Worm (Caenorhabditis elegans): ENCODE measurements around the gene mrpl-11.

The mrpl-11 gene

ce11 chrIII:8712968-8713367 lies 4.5 kb upstream of the mrpl-11 start:
- TF ChIP-seq nhr-2 (tag; optimal IDR thresholded peaks at IDR 0.05) (no peak), nhr-237 (tag; optimal IDR thresholded peaks at IDR 0.05) (no peak), ham-2 (GFP tag; optimal IDR thresholded peaks at IDR 0.05) (no peak), drap-1 (GFP tag; optimal IDR thresholded peaks at IDR 0.05) (no peak), pha-4 (tag; optimal IDR thresholded peaks at IDR 0.05) (no peak), cnd-1 (tag; optimal IDR thresholded peaks at IDR 0.05) (no peak), zip-8 (tag; optimal IDR thresholded peaks at IDR 0.05) (no peak), nhr-28 (tag; optimal IDR thresholded peaks at IDR 0.05) (no peak), elt-3 (tag; optimal IDR thresholded peaks at IDR 0.05) (no peak), lin-13 (tag; optimal IDR thresholded peaks at IDR 0.05) (no peak), unc-120 (tag; optimal IDR thresholded peaks at IDR 0.05; ENCODE audit: poor library complexity, severe bottlenecking) (no peak), ceh-43 (GFP tag; optimal IDR thresholded peaks at IDR 0.05) (no peak), bed-3 (GFP tag; optimal IDR thresholded peaks at IDR 0.05) (no peak), nhr-12 (tag; optimal IDR thresholded peaks at IDR 0.05) (no peak), ces-1 (GFP tag; optimal IDR thresholded peaks at IDR 0.05) (no peak), sem-2 (GFP tag; optimal IDR thresholded peaks at IDR 0.05) (no peak)

- no peak for TF ChIP-seq hlh-1 (tag; optimal IDR thresholded peaks at IDR 0.05)
- TF ChIP-seq M03D4.4 (tag; optimal IDR thresholded peaks at IDR 0.05): no peak
- no peak for TF ChIP-seq cnd-1 (tag; optimal IDR thresholded peaks at IDR 0.05)
- TF ChIP-seq sem-2 (GFP tag; optimal IDR thresholded peaks at IDR 0.05): no peak
- no peak for TF ChIP-seq tbx-8 (GFP tag; optimal IDR thresholded peaks at IDR 0.05)
These were observed 1.4 kb upstream of the mrpl-11 start, which contains the start of gene B0303.14 for ce11 chrIII:8716084-8716483. Gene B0303.14, minus strand, starts transcription at chrIII:8716184.

ce11 chrIII:8718592-8718991 lies 1.1 kb downstream of the mrpl-11 start:
- TF ChIP-seq nhr-76 (tag; optimal IDR thresholded peaks at IDR 0.05) (no peak), nhr-28 (tag; optimal IDR thresholded peaks at IDR 0.05) (no peak), sem-2 (GFP tag; optimal IDR thresholded peaks at IDR 0.05) (no peak), ceh-83 (GFP tag; optimal IDR thresholded peaks at IDR 0.05) (no peak), lin-13 (tag; optimal IDR thresholded peaks at IDR 0.05) (no peak), drap-1 (GFP tag; optimal IDR thresholded peaks at IDR 0.05) (no peak), tbx-8 (GFP tag; optimal IDR thresholded peaks at IDR 0.05) (no peak), mep-1 (tag; optimal IDR thresholded peaks at IDR 0.05) (no peak), unc-39 (tag; optimal IDR thresholded peaks at IDR 0.05) (no peak), unc-62 (GFP tag; optimal IDR thresholded peaks at IDR 0.05) (no peak), elt-1 (tag; optimal IDR thresholded peaks at IDR 0.05; ENCODE audit: borderline replicate concordance, insufficient read depth) (no peak), bed-3 (GFP tag; optimal IDR thresholded peaks at IDR 0.05) (no peak), ceh-43 (GFP tag; optimal IDR thresholded peaks at IDR 0.05) (no peak), blmp-1 (tag; optimal IDR thresholded peaks at IDR 0.05) (no peak), M03D4.4 (tag; optimal IDR thresholded peaks at IDR 0.05) (no peak), pha-4 (tag; optimal IDR thresholded peaks at IDR 0.05) (no peak), mab-5 (tag; optimal IDR thresholded peaks at IDR 0.05) (no peak), nhr-2 (tag; optimal IDR thresholded peaks at IDR 0.05) (no peak)

ce11 chrIII:8719105-8719504 lies 1.7 kb downstream of the mrpl-11 start:
- TF ChIP-seq ceh-39 (tag; optimal IDR thresholded peaks at IDR 0.05) (no peak), ceh-83 (GFP tag; optimal IDR thresholded peaks at IDR 0.05) (no peak), ceh-43 (GFP tag; optimal IDR thresholded peaks at IDR 0.05) (no peak), tbx-8 (GFP tag; optimal IDR thresholded peaks at IDR 0.05) (no peak), cnd-1 (tag; optimal IDR thresholded peaks at IDR 0.05) (no peak), M03D4.4 (tag; optimal IDR thresholded peaks at IDR 0.05) (no peak), lsy-2 (tag; optimal IDR thresholded peaks at IDR 0.05) (no peak), mab-5 (tag; optimal IDR thresholded peaks at IDR 0.05) (no peak), snpc-4 (tag; optimal IDR thresholded peaks at IDR 0.05) (no peak), blmp-1 (tag; optimal IDR thresholded peaks at IDR 0.05) (no peak), lin-32 (GFP tag; optimal IDR thresholded peaks at IDR 0.05) (no peak), mep-1 (tag; optimal IDR thresholded peaks at IDR 0.05) (no peak), sem-2 (GFP tag; optimal IDR thresholded peaks at IDR 0.05) (no peak), elt-1 (tag; optimal IDR thresholded peaks at IDR 0.05; ENCODE audit: borderline replicate concordance, insufficient read depth) (no peak), ces-1 (GFP tag; optimal IDR thresholded peaks at IDR 0.05) (no peak), unc-62 (GFP tag; optimal IDR thresholded peaks at IDR 0.05) (no peak), flh-1 (GFP tag; optimal IDR thresholded peaks at IDR 0.05) (no peak)

ce11 chrIII:8719769-8720252 lies 2.4 kb downstream of the mrpl-11 start, which contains the start of gene hipr-1:
Gene hipr-1, plus strand, starts transcription at chrIII:8720202.
- TF ChIP-seq bed-3 (GFP tag; optimal IDR thresholded peaks at IDR 0.05): no peak
- no peak for TF ChIP-seq blmp-1 (tag; optimal IDR thresholded peaks at IDR 0.05)
- TF ChIP-seq pha-4 (tag; optimal IDR thresholded peaks at IDR 0.05): peak; percentile 54
- TF ChIP-seq sem-2 (GFP tag; optimal IDR thresholded peaks at IDR 0.05): no peak
